Fruit fly (Drosophila melanogaster) whole organism, adult: Measurements from ENCODE around the gene CG32073.

Source experiments
- CG11617 ChIP-seq: fragments of 200-800 bp; sonication (Bioruptor generic); optimal IDR thresholded peaks from 2 replicates; lab custom pipeline; 2017; ENCODE audit warnings: mild to moderate bottlenecking, missing biosample characterization, missing genetic modification reagents, missing genetic modification characterization
- CG12768 ChIP-seq: fragments of 200-800 bp; sonication (Bioruptor generic); optimal IDR thresholded peaks from 2 replicates; lab custom pipeline; 2017; ENCODE audit warnings: missing biosample characterization, missing genetic modification characterization, mild to moderate bottlenecking, moderate library complexity, missing genetic modification reagents
- CG14711 ChIP-seq: fragments of 200-800 bp; sonication (Bioruptor generic); optimal IDR thresholded peaks from 2 replicates; lab custom pipeline; 2018; ENCODE audit warnings: missing biosample characterization, mild to moderate bottlenecking, missing genetic modification characterization, moderate library complexity
- CG1620 ChIP-seq: fragments of 200-800 bp; sonication (Bioruptor generic); optimal IDR thresholded peaks from 2 replicates; lab custom pipeline; 2016; ENCODE audit warnings: missing biosample characterization, missing genetic modification characterization
- CG33017 ChIP-seq: fragments of 200-800 bp; sonication (Bioruptor generic); optimal IDR thresholded peaks from 2 replicates; lab custom pipeline; 2018; ENCODE audit warnings: missing biosample characterization, mild to moderate bottlenecking, missing genetic modification characterization, moderate library complexity
- CG5204 ChIP-seq: fragments of 200-800 bp; sonication (Bioruptor generic); optimal IDR thresholded peaks from 2 replicates; lab custom pipeline; 2016; ENCODE audit warnings: missing biosample characterization, missing genetic modification characterization
- CG7045 ChIP-seq: fragments of 200-800 bp; sonication (Bioruptor generic); optimal IDR thresholded peaks from 2 replicates; lab custom pipeline; 2017; ENCODE audit warnings: missing biosample characterization, mild to moderate bottlenecking, missing genetic modification characterization
- CG7101 ChIP-seq: fragments of 200-800 bp; sonication (Bioruptor generic); optimal IDR thresholded peaks from 2 replicates; lab custom pipeline; 2018; ENCODE audit warnings: missing biosample characterization, mild to moderate bottlenecking, missing genetic modification characterization, moderate library complexity
- Clk ChIP-seq: fragments of 200-800 bp; sonication (Bioruptor generic); optimal IDR thresholded peaks from 2 replicates; lab custom pipeline; 2017; ENCODE audit warnings: missing biosample characterization, missing genetic modification characterization
- Crg-1 ChIP-seq: fragments of 200-800 bp; sonication (Bioruptor generic); optimal IDR thresholded peaks from 2 replicates; lab custom pipeline; 2016; ENCODE audit warnings: missing biosample characterization, missing genetic modification characterization
- Hr96 ChIP-seq: fragments of 200-800 bp; sonication (Bioruptor generic); optimal IDR thresholded peaks from 2 replicates; lab custom pipeline; 2016; ENCODE audit warnings: missing biosample characterization, missing genetic modification characterization
- Mnt ChIP-seq: fragments of 200-800 bp; sonication (Bioruptor generic); optimal IDR thresholded peaks from 2 replicates; lab custom pipeline; 2016; ENCODE audit warnings: missing biosample characterization, mild to moderate bottlenecking, missing genetic modification characterization
- bab1 ChIP-seq: fragments of 200-800 bp; sonication (Bioruptor generic); optimal IDR thresholded peaks from 3 replicates; lab custom pipeline; 2019; ENCODE audit warnings: missing biosample characterization, mild to moderate bottlenecking, missing genetic modification characterization, moderate library complexity
- cic ChIP-seq: fragments of 200-800 bp; sonication (Bioruptor generic); optimal IDR thresholded peaks from 2 replicates; lab custom pipeline; 2017; ENCODE audit warnings: missing biosample characterization, mild to moderate bottlenecking, missing genetic modification characterization, moderate library complexity
- cnc ChIP-seq, 2 experiments: fragments of >200 bp; optimal IDR thresholded peaks; 2 replicates each; lab custom pipeline; 2017
- kay ChIP-seq: fragments of 200-800 bp; sonication (Bioruptor generic); peaks from one replicate; lab custom pipeline; 2016; ENCODE audit warnings: missing biosample characterization, missing genetic modification characterization, borderline replicate concordance
- ovo ChIP-seq: fragments of 200-800 bp; sonication (Bioruptor generic); optimal IDR thresholded peaks from 2 replicates; lab custom pipeline; 2016; ENCODE audit warnings: missing biosample characterization, missing genetic modification characterization
- pad ChIP-seq: fragments of 200-800 bp; sonication (Bioruptor generic); optimal IDR thresholded peaks from 3 replicates; lab custom pipeline; 2017; ENCODE audit warnings: missing biosample characterization, missing genetic modification characterization, mild to moderate bottlenecking, moderate library complexity, missing genetic modification reagents
- tj ChIP-seq: fragments of 200-800 bp; sonication (Bioruptor generic); optimal IDR thresholded peaks from 3 replicates; lab custom pipeline; 2017; ENCODE audit warnings: missing biosample characterization, mild to moderate bottlenecking, missing genetic modification characterization, moderate library complexity
- toe ChIP-seq: fragments of 200-800 bp; sonication (Bioruptor generic); optimal IDR thresholded peaks from 2 replicates; lab custom pipeline; 2016; ENCODE audit warnings: missing biosample characterization, missing genetic modification characterization

Gene CG32073

dm6 chr3L:11107432-11107831 lies at the start of gene CG32073:
TSS of gene CG32073 (minus strand) at chr3L:11107582.
- TF ChIP-seq CG1620 (GFP tag; lab: Kevin White, UChicago) (no peak), CG7101 (tag; lab: Kevin White, UChicago) (no peak), toe (GFP tag; lab: Kevin White, UChicago) (no peak), Hr96 (GFP tag; lab: Kevin White, UChicago) (no peak), Crg-1 (GFP tag; lab: Kevin White, UChicago) (no peak), ovo (no peak), cic (GFP tag; lab: Kevin White, UChicago) (no peak), CG14711 (no peak), CG5204 (no peak), Mnt (no peak), tj (GFP tag; lab: Kevin White, UChicago) (no peak), kay (GFP tag; lab: Kevin White, UChicago) (no peak), pad (GFP tag; lab: Kevin White, UChicago) (no peak), CG33017 (tag; lab: Kevin White, UChicago) (no peak), Clk (GFP tag; lab: Kevin White, UChicago) (no peak), cnc (optimal IDR thresholded peaks at IDR 0.05; lab: Kevin White, UChicago) (no peak), CG11617 (GFP tag; lab: Kevin White, UChicago) (no peak)

dm6 chr3L:11155380-11155779 lies 48.0 kb upstream of the CG32073 start:
- TF ChIP-seq ovo (no peak), cnc (optimal IDR thresholded peaks at IDR 0.05; lab: Kevin White, UChicago) (no peak), bab1 (GFP tag; lab: Kevin White, UChicago) (no peak), CG11617 (GFP tag; lab: Kevin White, UChicago) (no peak)

DNA sequence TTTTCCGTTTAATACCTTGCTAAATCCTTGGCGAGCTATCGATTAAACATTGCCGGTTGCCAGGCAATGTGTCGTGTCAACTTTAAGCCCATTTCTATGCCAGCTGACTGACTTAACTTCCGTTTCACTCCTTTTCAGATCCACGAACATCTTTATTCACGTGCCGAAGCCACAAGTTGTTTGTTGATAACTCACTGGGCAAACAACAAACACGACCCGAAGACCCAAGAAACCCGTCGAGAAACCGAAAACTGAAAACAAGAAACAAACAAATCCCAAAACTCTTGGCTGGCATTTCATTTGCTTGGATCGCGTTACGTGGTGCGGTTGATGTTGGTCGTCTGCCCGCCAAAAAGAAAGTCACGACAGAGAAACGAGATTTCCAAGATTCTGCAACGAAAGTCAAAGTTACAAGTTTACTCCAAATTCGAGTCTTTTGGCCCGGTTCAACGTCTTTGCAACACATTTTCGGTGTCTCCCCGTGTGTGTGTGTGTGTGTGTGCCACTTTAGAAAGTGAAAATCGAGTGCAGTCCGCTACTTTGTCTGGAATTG lies 43.4 kb upstream of the CG32073 start, which contains the start of gene CG6216:
Gene CG6216, minus strand, starts transcription at position 51 of the 553 bp plus-strand sequence.
- no peak for TF ChIP-seq Hr96 (GFP tag; lab: Kevin White, UChicago)
- TF ChIP-seq CG11617 (GFP tag; lab: Kevin White, UChicago): no peak
- TF ChIP-seq CG33017 (tag; lab: Kevin White, UChicago): no peak
- TF ChIP-seq Clk (GFP tag; lab: Kevin White, UChicago): no peak
- no peak for TF ChIP-seq Mnt
- TF ChIP-seq CG7101 (tag; lab: Kevin White, UChicago): no peak
- no peak for TF ChIP-seq CG1620 (GFP tag; lab: Kevin White, UChicago)
- TF ChIP-seq CG5204: no peak
- TF ChIP-seq cic (GFP tag; lab: Kevin White, UChicago): no peak
- no peak for TF ChIP-seq bab1 (GFP tag; lab: Kevin White, UChicago)
- TF ChIP-seq pad (GFP tag; lab: Kevin White, UChicago): no peak
- no peak for TF ChIP-seq toe (GFP tag; lab: Kevin White, UChicago)
- no peak for TF ChIP-seq ovo

dm6 chr3L:11148478-11149251 lies 41.3 kb upstream of the CG32073 start:
- TF ChIP-seq Clk (GFP tag; lab: Kevin White, UChicago) (no peak), CG11617 (GFP tag; lab: Kevin White, UChicago) (no peak), Crg-1 (GFP tag; lab: Kevin White, UChicago) (no peak), Mnt (no peak), ovo (no peak), CG14711 (no peak), cic (GFP tag; lab: Kevin White, UChicago) (no peak), kay (GFP tag; lab: Kevin White, UChicago) (no peak), cnc (optimal IDR thresholded peaks at IDR 0.05; lab: Kevin White, UChicago) (no peak)

dm6 chr3L:11147675-11148074 lies 40.3 kb upstream of the CG32073 start:
- TF ChIP-seq ovo: no peak
- TF ChIP-seq CG7101 (tag; lab: Kevin White, UChicago): no peak
- TF ChIP-seq CG33017 (tag; lab: Kevin White, UChicago): no peak
- no peak for TF ChIP-seq CG7045 (GFP tag; lab: Kevin White, UChicago)
- no peak for TF ChIP-seq Clk (GFP tag; lab: Kevin White, UChicago)
- TF ChIP-seq toe (GFP tag; lab: Kevin White, UChicago): no peak
- no peak for TF ChIP-seq pad (GFP tag; lab: Kevin White, UChicago)

DNA sequence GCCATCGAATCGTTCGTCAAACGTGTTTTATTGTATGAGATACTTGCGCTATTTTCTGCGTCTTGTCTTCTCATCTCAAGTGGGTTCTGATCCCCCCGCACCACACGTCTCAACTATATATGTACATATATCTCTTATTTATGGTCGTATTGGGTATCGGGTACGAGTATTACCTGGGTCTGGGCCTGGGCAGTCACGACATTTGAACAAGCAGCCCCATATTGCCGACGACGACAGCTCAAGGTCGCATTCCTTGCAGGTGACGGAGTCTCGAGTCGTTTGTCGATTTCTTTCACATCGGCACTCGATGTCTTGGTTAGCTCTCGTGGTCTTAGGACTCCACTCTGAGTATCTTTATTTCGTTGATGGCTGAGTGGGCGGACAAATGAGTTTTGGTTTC lies 37.7 kb upstream of the CG32073 start:
- TF ChIP-seq kay (GFP tag; lab: Kevin White, UChicago): no peak

DNA sequence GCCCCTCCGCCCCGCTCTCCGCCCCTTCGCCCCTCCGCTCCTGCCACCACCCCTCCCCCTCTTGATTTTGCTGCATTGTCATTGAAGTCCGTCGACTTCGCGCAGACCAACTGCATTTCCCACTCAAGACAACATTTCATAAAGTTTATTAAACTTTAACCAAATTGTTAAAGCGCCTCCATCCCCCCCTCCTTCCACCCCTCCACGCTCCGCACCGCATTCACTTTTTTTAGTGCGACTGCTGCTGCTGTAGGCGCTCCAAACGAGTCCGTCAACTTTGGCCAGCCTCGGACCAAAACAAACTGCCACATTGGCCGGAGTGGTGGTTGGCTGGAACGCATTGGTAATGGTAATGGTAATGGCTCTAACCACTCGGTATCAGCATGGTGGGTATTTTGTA lies 31.5 kb upstream of the CG32073 start:
- no peak for TF ChIP-seq CG7101 (tag; lab: Kevin White, UChicago)
- TF ChIP-seq toe (GFP tag; lab: Kevin White, UChicago): no peak
- no peak for TF ChIP-seq bab1 (GFP tag; lab: Kevin White, UChicago)
- no peak for TF ChIP-seq CG11617 (GFP tag; lab: Kevin White, UChicago)
- no peak for TF ChIP-seq ovo
- no peak for TF ChIP-seq CG7045 (GFP tag; lab: Kevin White, UChicago)
- TF ChIP-seq Clk (GFP tag; lab: Kevin White, UChicago): no peak
- TF ChIP-seq Hr96 (GFP tag; lab: Kevin White, UChicago): no peak
- TF ChIP-seq Mnt: no peak
- TF ChIP-seq kay (GFP tag; lab: Kevin White, UChicago): no peak
- no peak for TF ChIP-seq CG14711
- no peak for TF ChIP-seq CG5204
- no peak for TF ChIP-seq tj (GFP tag; lab: Kevin White, UChicago)
- TF ChIP-seq CG12768: no peak
- no peak for TF ChIP-seq Crg-1 (GFP tag; lab: Kevin White, UChicago)
- TF ChIP-seq CG1620 (GFP tag; lab: Kevin White, UChicago): no peak
